Worm (Caenorhabditis elegans) whole organism, L3 larva: Measurements from ENCODE around the gene kxd-1.
A peak's percentile ranks its signal among the peaks of the same experiment; 100 is the strongest.

Experiments used
- R02D3.7 ChIP-seq: fragments of 150-350 bp; optimal IDR thresholded peaks from 2 replicates; lab custom pipeline; 2014; ENCODE audit warnings: missing biosample characterization, missing genetic modification characterization
- ZK546.5 ChIP-seq: sonication (generic microtip); optimal IDR thresholded peaks from 2 replicates; lab custom pipeline; 2017; ENCODE audit warnings: missing biosample characterization, missing genetic modification characterization
- ama-1 ChIP-seq: fragments of 150-350 bp; optimal IDR thresholded peaks from 2 replicates; lab custom pipeline; 2018
- ceh-82 ChIP-seq: fragments of 150-350 bp; optimal IDR thresholded peaks from 2 replicates; lab custom pipeline; 2014; ENCODE audit warnings: missing biosample characterization, missing genetic modification characterization
- ceh-9 ChIP-seq: sonication (generic microtip); optimal IDR thresholded peaks from 2 replicates; lab custom pipeline; 2018; ENCODE audit warnings: missing biosample characterization, missing genetic modification characterization
- daf-12 ChIP-seq: fragments of 150-350 bp; optimal IDR thresholded peaks from 2 replicates; lab custom pipeline; 2014; ENCODE audit warnings: missing biosample characterization, missing genetic modification reagents, missing genetic modification characterization
- egl-27 ChIP-seq: sonication (generic microtip); optimal IDR thresholded peaks from 4 replicates; lab custom pipeline; 2017; ENCODE audit warnings: missing biosample characterization, missing genetic modification reagents, missing genetic modification characterization
- egl-5 ChIP-seq: fragments of 150-350 bp; optimal IDR thresholded peaks from 2 replicates; lab custom pipeline; 2017; ENCODE audit warnings: missing biosample characterization, missing genetic modification reagents, missing genetic modification characterization, inconsistent platforms
- elt-1 ChIP-seq: fragments of 150-350 bp; optimal IDR thresholded peaks from 2 replicates; lab custom pipeline; 2014; ENCODE audit warnings: missing biosample characterization, missing genetic modification characterization
- elt-2 ChIP-seq: sonication (generic microtip); optimal IDR thresholded peaks from 2 replicates; lab custom pipeline; 2016; ENCODE audit warnings: missing genetic modification reagents, mild to moderate bottlenecking, missing genetic modification characterization, missing compliant biosample characterization
- eor-1 ChIP-seq, 2 experiments: fragments of 150-350 bp; optimal IDR thresholded peaks; 2 replicates each; lab custom pipeline; 2014 to 2018; ENCODE audit warnings: missing biosample characterization in 2 of 2, missing genetic modification characterization in 2 of 2
- fkh-10 ChIP-seq: sonication (generic microtip); optimal IDR thresholded peaks from 2 replicates; lab custom pipeline; 2017; ENCODE audit warnings: missing biosample characterization, missing genetic modification reagents, missing genetic modification characterization
- fos-1 ChIP-seq: fragments of 150-350 bp; optimal IDR thresholded peaks from 2 replicates; lab custom pipeline; 2014; ENCODE audit warnings: missing biosample characterization, missing genetic modification characterization
- hmg-11 ChIP-seq: sonication (generic microtip); optimal IDR thresholded peaks from 2 replicates; lab custom pipeline; 2016; ENCODE audit warnings: missing genetic modification characterization, missing compliant biosample characterization
- jun-1 ChIP-seq: fragments of 150-350 bp; optimal IDR thresholded peaks from 2 replicates; lab custom pipeline; 2014; ENCODE audit warnings: missing biosample characterization, missing genetic modification reagents, missing genetic modification characterization
- lin-39 ChIP-seq: fragments of 150-350 bp; optimal IDR thresholded peaks from 2 replicates; lab custom pipeline; 2018; ENCODE audit warnings: missing biosample characterization, missing genetic modification reagents, missing genetic modification characterization
- lsy-12 ChIP-seq: sonication (generic microtip); optimal IDR thresholded peaks from 2 replicates; lab custom pipeline; 2016; ENCODE audit warnings: mild to moderate bottlenecking, missing genetic modification characterization, missing compliant biosample characterization
- mdl-1 ChIP-seq: fragments of 150-350 bp; optimal IDR thresholded peaks from 2 replicates; lab custom pipeline; 2014; ENCODE audit warnings: missing biosample characterization, missing genetic modification characterization
- nhr-11 ChIP-seq: fragments of 150-350 bp; optimal IDR thresholded peaks from 2 replicates; lab custom pipeline; 2014; ENCODE audit warnings: missing biosample characterization, missing genetic modification characterization
- nhr-12 ChIP-seq: fragments of 150-350 bp; optimal IDR thresholded peaks from 2 replicates; lab custom pipeline; 2014; ENCODE audit warnings: missing biosample characterization, missing genetic modification characterization
- nhr-23 ChIP-seq: fragments of 150-350 bp; optimal IDR thresholded peaks from 2 replicates; lab custom pipeline; 2014; ENCODE audit warnings: missing biosample characterization, missing genetic modification reagents, missing genetic modification characterization
- nhr-237 ChIP-seq: fragments of 150-350 bp; optimal IDR thresholded peaks from 2 replicates; lab custom pipeline; 2014; ENCODE audit warnings: missing biosample characterization, missing genetic modification characterization
- nhr-25 ChIP-seq: sonication (generic microtip); optimal IDR thresholded peaks from 2 replicates; lab custom pipeline; 2017; ENCODE audit warnings: missing biosample characterization, missing genetic modification characterization
- nhr-28 ChIP-seq: fragments of 150-350 bp; optimal IDR thresholded peaks from 2 replicates; lab custom pipeline; 2014; ENCODE audit warnings: missing biosample characterization, missing genetic modification characterization
- nhr-43 ChIP-seq: sonication (generic microtip); optimal IDR thresholded peaks from 2 replicates; lab custom pipeline; 2016; ENCODE audit warnings: mild to moderate bottlenecking, missing genetic modification characterization, missing compliant biosample characterization; ENCODE audit not compliant: poor library complexity, severe bottlenecking
- nhr-67 ChIP-seq: fragments of 150-350 bp; optimal IDR thresholded peaks from 2 replicates; lab custom pipeline; 2014; ENCODE audit warnings: missing biosample characterization, missing genetic modification characterization
- nhr-77 ChIP-seq: fragments of 150-350 bp; optimal IDR thresholded peaks from 2 replicates; lab custom pipeline; 2014; ENCODE audit warnings: missing biosample characterization, missing genetic modification characterization
- pha-4 ChIP-seq: fragments of 150-350 bp; optimal IDR thresholded peaks from 2 replicates; lab custom pipeline; 2014; ENCODE audit warnings: missing biosample characterization, missing genetic modification reagents, missing genetic modification characterization
- pqm-1 ChIP-seq: fragments of 150-350 bp; optimal IDR thresholded peaks from 2 replicates; lab custom pipeline; 2017; ENCODE audit warnings: missing biosample characterization, missing genetic modification characterization, inconsistent platforms
- sea-2 ChIP-seq: fragments of 150-350 bp; sonication (generic microtip); optimal IDR thresholded peaks from 4 replicates; lab custom pipeline; 2014; ENCODE audit warnings: missing biosample characterization, missing genetic modification reagents, missing genetic modification characterization
- skn-1 ChIP-seq: fragments of 150-350 bp; optimal IDR thresholded peaks from 2 replicates; lab custom pipeline; 2014; ENCODE audit warnings: missing biosample characterization, missing genetic modification characterization
- snpc-4 ChIP-seq: fragments of 150-350 bp; optimal IDR thresholded peaks from 2 replicates; lab custom pipeline; 2014; ENCODE audit warnings: missing biosample characterization, missing genetic modification characterization
- tbx-2 ChIP-seq: sonication (generic microtip); optimal IDR thresholded peaks from 2 replicates; lab custom pipeline; 2016; ENCODE audit warnings: mild to moderate bottlenecking, missing genetic modification characterization, missing compliant biosample characterization
- unc-62 ChIP-seq: fragments of 150-350 bp; sonication (generic microtip); optimal IDR thresholded peaks from 4 replicates; lab custom pipeline; 2014; ENCODE audit warnings: missing biosample characterization, missing genetic modification reagents, missing genetic modification characterization
- ztf-11 ChIP-seq: fragments of 150-350 bp; optimal IDR thresholded peaks from 2 replicates; lab custom pipeline; 2014; ENCODE audit warnings: missing biosample characterization, missing genetic modification characterization

The kxd-1 gene

ce11 chrV:7239471-7239870 is 18.2 kb downstream of the kxd-1 start, which contains the start of gene C05C8.1:
Gene C05C8.1 (plus strand): TSS chrV:7239771.
- no peak for TF ChIP-seq nhr-28 (tag; lab: Kevin White, UChicago)
- TF ChIP-seq ztf-11, result no peak
- TF ChIP-seq sea-2 (GFP tag; lab: Kevin White, UChicago), result no peak
- no peak for TF ChIP-seq nhr-25 (tag; lab: Kevin White, UChicago)
- no peak for TF ChIP-seq ama-1 (lab: Kevin White, UChicago)
- TF ChIP-seq nhr-67 (tag; lab: Kevin White, UChicago), result no peak
- no peak for TF ChIP-seq skn-1 (tag; lab: Kevin White, UChicago)
- TF ChIP-seq nhr-43, result no peak
- TF ChIP-seq hmg-11 (tag; lab: Kevin White, UChicago), result no peak
- no peak for TF ChIP-seq snpc-4
- TF ChIP-seq nhr-77 (tag; lab: Kevin White, UChicago), result no peak
- TF ChIP-seq unc-62 (GFP tag; lab: Kevin White, UChicago), result no peak
- TF ChIP-seq egl-5 (tag; lab: Kevin White, UChicago), result no peak
- TF ChIP-seq mdl-1 (tag; lab: Kevin White, UChicago), result no peak
- TF ChIP-seq fos-1 (tag; lab: Kevin White, UChicago), result no peak
- TF ChIP-seq ZK546.5 (tag; lab: Kevin White, UChicago), result no peak
- TF ChIP-seq daf-12 (tag; lab: Kevin White, UChicago), result no peak
- TF ChIP-seq egl-27 (tag; lab: Kevin White, UChicago), result no peak
- TF ChIP-seq pha-4 (tag; lab: Kevin White, UChicago), result no peak
- TF ChIP-seq fkh-10 (GFP tag; lab: Kevin White, UChicago), result no peak

- no peak for TF ChIP-seq nhr-12
- peak; percentile 55 for TF ChIP-seq nhr-23 (tag; lab: Kevin White, UChicago)
Measured at ce11 chrV:7246951-7247350, 25.7 kb downstream of the kxd-1 start, which contains the start of gene C05C8.7. Gene C05C8.7 (minus strand): TSS chrV:7247050.

ce11 chrV:7248227-7248953 is 27.1 kb downstream of the kxd-1 start:
- TF ChIP-seq eor-1 (tag; optimal IDR thresholded peaks at IDR 0.05; lab: Kevin White, UChicago) (no peak), lin-39 (tag; lab: Kevin White, UChicago) (no peak), hmg-11 (tag; lab: Kevin White, UChicago) (no peak), elt-1 (tag; lab: Kevin White, UChicago) (no peak), ceh-9 (tag; lab: Kevin White, UChicago) (no peak), nhr-237 (no peak), nhr-25 (tag; lab: Kevin White, UChicago) (no peak), pha-4 (tag; lab: Kevin White, UChicago) (no peak), nhr-67 (tag; lab: Kevin White, UChicago) (no peak), nhr-23 (tag; lab: Kevin White, UChicago) (no peak), fos-1 (tag; lab: Kevin White, UChicago) (no peak), skn-1 (tag; lab: Kevin White, UChicago) (no peak), snpc-4 (no peak), nhr-28 (tag; lab: Kevin White, UChicago) (no peak), ztf-11 (no peak), lsy-12 (no peak), jun-1 (tag; lab: Kevin White, UChicago) (no peak), elt-2 (tag; lab: Kevin White, UChicago) (no peak)

DNA sequence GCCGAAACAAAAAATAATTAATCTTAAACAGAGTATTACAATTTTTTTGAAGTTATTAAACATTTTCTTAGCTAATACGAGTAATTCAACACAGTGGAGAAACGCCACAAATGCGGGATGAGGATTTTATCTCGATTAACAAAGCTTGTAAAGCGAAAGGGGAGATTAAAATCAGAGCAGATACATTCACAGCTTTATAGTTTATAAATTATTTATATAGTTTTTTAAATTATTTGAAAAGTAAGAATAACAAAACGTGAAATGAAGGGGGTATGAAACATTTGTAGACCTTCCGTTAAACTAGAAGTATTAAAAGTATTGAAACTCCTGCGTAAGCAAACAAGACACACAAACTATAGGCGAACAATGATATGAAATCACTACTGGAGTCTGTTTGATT is 33.8 kb downstream of the kxd-1 start, which contains the start of gene C05C8.8:
Gene C05C8.8, minus strand, starts transcription at position 101 of the 400 bp plus-strand sequence.
- TF ChIP-seq daf-12 (tag; lab: Kevin White, UChicago) (no peak), nhr-11 (tag; lab: Kevin White, UChicago) (no peak), pqm-1 (no peak), lin-39 (tag; lab: Kevin White, UChicago) (no peak), R02D3.7 (tag; lab: Kevin White, UChicago) (no peak), ceh-82 (no peak), nhr-237 (no peak), ceh-9 (tag; lab: Kevin White, UChicago) (no peak), nhr-25 (tag; lab: Kevin White, UChicago) (no peak), tbx-2 (tag; lab: Kevin White, UChicago) (no peak), lsy-12 (no peak), jun-1 (tag; lab: Kevin White, UChicago) (no peak), fos-1 (tag; lab: Kevin White, UChicago) (no peak), nhr-12 (no peak), eor-1 (tag; optimal IDR thresholded peaks at IDR 0.05; lab: Kevin White, UChicago) (no peak)
